Fruit fly (Drosophila melanogaster) whole organism, prepupa: Measurements from ENCODE around the gene Atf3.

Source experiments
- CG11902 ChIP-seq: fragments of 200-800 bp; sonication (Bioruptor generic); optimal IDR thresholded peaks from 3 replicates; lab custom pipeline; 2016; ENCODE audit warnings: missing biosample characterization, missing genetic modification characterization
- CG31627 ChIP-seq: fragments of 200-800 bp; sonication (Bioruptor generic); optimal IDR thresholded peaks from 3 replicates; lab custom pipeline; 2016; ENCODE audit warnings: missing biosample characterization, missing genetic modification characterization
- CG3919 ChIP-seq: fragments of 200-800 bp; sonication (Bioruptor generic); optimal IDR thresholded peaks from 3 replicates; lab custom pipeline; 2016; ENCODE audit warnings: missing biosample characterization, missing genetic modification characterization
- CG6163 ChIP-seq: fragments of 200-800 bp; sonication (Bioruptor generic); IDR thresholded peaks from 3 replicates; pipeline ENCODE4 v1.3.6; 2022; ENCODE audit warnings: missing biosample characterization, missing genetic modification characterization
- CG6808 ChIP-seq: fragments of 200-800 bp; sonication (Bioruptor generic); optimal IDR thresholded peaks from 3 replicates; lab custom pipeline; 2017; ENCODE audit warnings: missing biosample characterization, missing genetic modification characterization, mild to moderate bottlenecking, moderate library complexity, missing genetic modification reagents
- CG6854 ChIP-seq: fragments of 200-800 bp; sonication (Bioruptor generic); optimal IDR thresholded peaks from 2 replicates; lab custom pipeline; 2017; ENCODE audit warnings: missing biosample characterization, mild to moderate bottlenecking, missing genetic modification characterization
- CG7368 ChIP-seq: fragments of 200-800 bp; sonication (Bioruptor generic); optimal IDR thresholded peaks from 3 replicates; lab custom pipeline; 2016; ENCODE audit warnings: missing biosample characterization, missing genetic modification characterization
- CG8119 ChIP-seq: fragments of 200-800 bp; sonication (Bioruptor generic); IDR thresholded peaks from 3 replicates; pipeline ENCODE4 v1.3.6; 2022; ENCODE audit warnings: missing biosample characterization, missing genetic modification characterization
- CG8632 ChIP-seq: fragments of 200-800 bp; sonication (Bioruptor generic); optimal IDR thresholded peaks from 3 replicates; lab custom pipeline; 2016; ENCODE audit warnings: missing biosample characterization, missing genetic modification characterization
- CG9139 ChIP-seq: fragments of 200-800 bp; sonication (Bioruptor generic); optimal IDR thresholded peaks from 3 replicates; lab custom pipeline; 2017; ENCODE audit warnings: missing biosample characterization, mild to moderate bottlenecking, missing genetic modification characterization
- Eip78C ChIP-seq: fragments of 200-800 bp; sonication (Bioruptor generic); peaks from one replicate; lab custom pipeline; 2016; ENCODE audit warnings: missing biosample characterization, missing genetic modification characterization
- Ets21C ChIP-seq: fragments of 200-800 bp; sonication (Bioruptor generic); optimal IDR thresholded peaks from 3 replicates; lab custom pipeline; 2016; ENCODE audit warnings: missing biosample characterization, missing genetic modification characterization
- Gug ChIP-seq: fragments of 200-800 bp; sonication (Bioruptor generic); IDR thresholded peaks from 2 replicates; pipeline ENCODE4 v1.3.6; 2022; ENCODE audit warnings: missing biosample characterization, missing genetic modification characterization
- Hr38 ChIP-seq: sonication (Bioruptor generic); optimal IDR thresholded peaks from 2 replicates; lab custom pipeline; 2016; ENCODE audit warnings: missing biosample characterization, missing genetic modification characterization
- Hr39 ChIP-seq: fragments of 200-800 bp; sonication (Bioruptor generic); optimal IDR thresholded peaks from 2 replicates; lab custom pipeline; 2016; ENCODE audit warnings: missing biosample characterization, missing genetic modification characterization
- OdsH ChIP-seq: fragments of 200-800 bp; sonication (Bioruptor generic); optimal IDR thresholded peaks from 3 replicates; lab custom pipeline; 2016; ENCODE audit warnings: missing biosample characterization, missing genetic modification characterization
- Smox ChIP-seq: fragments of 200-800 bp; sonication (Bioruptor generic); optimal IDR thresholded peaks from 3 replicates; lab custom pipeline; 2016; ENCODE audit warnings: missing biosample characterization, missing genetic modification characterization
- Sox102F ChIP-seq: fragments of 200-800 bp; sonication (Bioruptor generic); optimal IDR thresholded peaks from 2 replicates; lab custom pipeline; 2016; ENCODE audit warnings: missing biosample characterization, mild to moderate bottlenecking, missing genetic modification characterization
- achi ChIP-seq: fragments of 200-800 bp; sonication (Bioruptor generic); optimal IDR thresholded peaks from 3 replicates; lab custom pipeline; 2016; ENCODE audit warnings: missing biosample characterization, missing genetic modification characterization
- acj6 ChIP-seq: fragments of 200-800 bp; sonication (Bioruptor generic); optimal IDR thresholded peaks from 3 replicates; lab custom pipeline; 2016; ENCODE audit warnings: missing biosample characterization, missing genetic modification characterization
- cyc ChIP-seq: fragments of 200-800 bp; sonication (Bioruptor generic); optimal IDR thresholded peaks from 3 replicates; lab custom pipeline; 2016; ENCODE audit warnings: missing biosample characterization, missing genetic modification characterization
- dac ChIP-seq: fragments of 200-800 bp; sonication (Bioruptor generic); optimal IDR thresholded peaks from 2 replicates; lab custom pipeline; 2017; ENCODE audit warnings: missing biosample characterization, mild to moderate bottlenecking, missing genetic modification characterization
- dsx ChIP-seq: fragments of 200-800 bp; optimal IDR thresholded peaks from 3 replicates; lab custom pipeline; 2019; ENCODE audit warnings: missing biosample characterization, mild to moderate bottlenecking, missing genetic modification characterization, moderate library complexity; ENCODE audit not compliant: poor library complexity, severe bottlenecking
- eg ChIP-seq: fragments of 200-800 bp; sonication (Bioruptor generic); IDR thresholded peaks from 3 replicates; pipeline ENCODE4 v1.3.6; 2022; ENCODE audit warnings: missing biosample characterization, missing genetic modification characterization
- esn ChIP-seq: fragments of 200-800 bp; sonication (Bioruptor generic); optimal IDR thresholded peaks from 2 replicates; lab custom pipeline; 2016; ENCODE audit warnings: missing biosample characterization, mild to moderate bottlenecking, missing genetic modification characterization, moderate library complexity
- fkh ChIP-seq: fragments of 200-800 bp; sonication (Bioruptor generic); optimal IDR thresholded peaks from 3 replicates; lab custom pipeline; 2017; ENCODE audit warnings: missing biosample characterization, mild to moderate bottlenecking, missing genetic modification characterization, moderate library complexity
- lz ChIP-seq: fragments of 200-800 bp; sonication (Bioruptor generic); optimal IDR thresholded peaks from 3 replicates; lab custom pipeline; 2016; ENCODE audit warnings: missing biosample characterization, missing genetic modification characterization
- salr ChIP-seq, 2 experiments: fragments of 200-800 bp; sonication (Bioruptor generic); optimal IDR thresholded peaks; 3 replicates each; lab custom pipeline; 2016 to 2018; ENCODE audit warnings: missing biosample characterization in 2 of 2, missing genetic modification characterization in 2 of 2, mild to moderate bottlenecking in 1 of 2
- spab ChIP-seq: fragments of 200-800 bp; sonication (Bioruptor generic); optimal IDR thresholded peaks from 2 replicates; lab custom pipeline; 2017; ENCODE audit warnings: missing biosample characterization, mild to moderate bottlenecking, missing genetic modification characterization, missing genetic modification reagents
- topi ChIP-seq: fragments of 200-800 bp; sonication (Bioruptor generic); optimal IDR thresholded peaks from 3 replicates; lab custom pipeline; 2016; ENCODE audit warnings: missing biosample characterization, missing genetic modification characterization

Gene Atf3

dm6 chrX:1275018-1275820 lies at the start of gene Atf3 (continued):
- TF ChIP-seq topi (GFP tag; lab: Kevin White, UChicago) (peak; percentile 86), Hr38 (GFP tag; lab: Kevin White, UChicago) (peak; percentile 58), lz (GFP tag; lab: Kevin White, UChicago) (peak; percentile 90), acj6 (GFP tag; lab: Kevin White, UChicago) (peak; percentile 90), CG11902 (GFP tag; lab: Kevin White, UChicago) (peak; percentile 83), dsx (GFP tag; lab: Kevin White, UChicago) (peak; percentile 65), dac (GFP tag; lab: Kevin White, UChicago) (peak; percentile 96), CG9139 (GFP tag; lab: Kevin White, UChicago) (peak; percentile 45), eg (peak; percentile 96), spab (GFP tag; lab: Kevin White, UChicago) (peak; percentile 68)
- TF ChIP-seq, all 60 proteins: peak for 59

dm6 chrX:1322214-1322613 lies 47.1 kb upstream of the Atf3 start, which contains the start of gene DAAM:
Gene DAAM, minus strand, starts transcription at chrX:1322362.
- TF ChIP-seq CG6163 (GFP tag; lab: Robert Waterston, UW) (0 out of 3 replicates have a peak, but pooled peaks have one; percentile 36), CG6854 (GFP tag; lab: Kevin White, UChicago) (peak; percentile 1), CG8119 (no peak), Hr39 (GFP tag; lab: Kevin White, UChicago) (peak; percentile 23), CG6808 (GFP tag; lab: Kevin White, UChicago) (peak; percentile 9), Gug (0 out of 2 replicates have a peak, but pooled peaks have one; percentile 10), Sox102F (GFP tag; lab: Kevin White, UChicago) (no peak), CG31627 (GFP tag; lab: Kevin White, UChicago) (peak; percentile 23), cyc (GFP tag; lab: Kevin White, UChicago) (no peak), OdsH (GFP tag; lab: Kevin White, UChicago) (no peak), CG7368 (GFP tag; lab: Kevin White, UChicago) (no peak), CG3919 (GFP tag; lab: Kevin White, UChicago) (peak; percentile 3), eg (peak; percentile 42; the same call in 1 of the 3 replicates), Smox (GFP tag; lab: Kevin White, UChicago) (peak; percentile 7), Eip78C (GFP tag; lab: Kevin White, UChicago) (peak; percentile 64), salr (GFP tag; optimal IDR thresholded peaks at IDR 0.05; lab: Kevin White, UChicago) (peak in 1 of 2 experiments; percentile 18)

dm6 chrX:1321664-1322063 lies 46.6 kb upstream of the Atf3 start:
- TF ChIP-seq Sox102F (GFP tag; lab: Kevin White, UChicago) = no peak

- TF ChIP-seq CG8632 (no peak), salr (GFP tag; optimal IDR thresholded peaks at IDR 0.05; lab: Kevin White, UChicago) (no peak), esn (GFP tag; lab: Kevin White, UChicago) (no peak), OdsH (GFP tag; lab: Kevin White, UChicago) (no peak), achi (GFP tag; lab: Kevin White, UChicago) (no peak), CG6163 (GFP tag; lab: Robert Waterston, UW) (no peak), spab (GFP tag; lab: Kevin White, UChicago) (no peak), Sox102F (GFP tag; lab: Kevin White, UChicago) (no peak), Ets21C (GFP tag; lab: Kevin White, UChicago) (no peak), CG6808 (GFP tag; lab: Kevin White, UChicago) (no peak), fkh (GFP tag; lab: Kevin White, UChicago) (no peak), eg (no peak)
Measured at dm6 chrX:1321043-1321442, 46.0 kb upstream of the Atf3 start.
